Worm (Caenorhabditis elegans) whole organism, mixed stage, embryonic: ENCODE data around the gene srxa-8.

Experiments used
- blmp-1 ChIP-seq: fragments of 150-350 bp; optimal IDR thresholded peaks from 2 replicates; lab custom pipeline; 2014; ENCODE audit warnings: missing biosample characterization, missing genetic modification characterization
- lsy-2 ChIP-seq: fragments of 150-350 bp; optimal IDR thresholded peaks from 2 replicates; lab custom pipeline; 2014; ENCODE audit warnings: missing biosample characterization, missing genetic modification characterization
- unc-62 ChIP-seq: fragments of 150-350 bp; optimal IDR thresholded peaks from 2 replicates; lab custom pipeline; 2014; ENCODE audit warnings: missing biosample characterization, missing genetic modification reagents, missing genetic modification characterization
- zip-8 ChIP-seq: fragments of 150-350 bp; optimal IDR thresholded peaks from 2 replicates; lab custom pipeline; 2014; ENCODE audit warnings: missing biosample characterization, missing genetic modification characterization

DNA sequence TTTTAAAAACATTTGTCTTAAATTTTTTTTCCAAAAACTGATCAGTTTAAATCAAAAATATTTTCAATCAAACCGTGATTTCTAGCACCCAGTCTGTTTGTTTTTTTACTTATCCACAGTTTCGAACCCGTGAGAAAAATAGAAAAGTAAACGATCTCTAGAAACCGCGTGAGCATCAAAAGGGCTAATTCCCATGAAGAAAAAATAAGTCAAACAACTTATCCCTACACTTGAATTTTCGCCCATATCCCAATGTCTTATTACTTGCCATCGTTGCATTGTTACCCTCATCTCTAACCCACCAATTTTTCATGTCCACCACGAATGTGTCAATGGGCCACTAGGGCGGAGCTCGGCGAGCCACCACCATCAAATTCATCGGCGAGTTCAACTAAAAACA, 29.1 kb upstream of the srxa-8 start, which contains the start of gene ptr-24:
- no peak for TF ChIP-seq lsy-2 (tag; lab: Kevin White, UChicago)
- no peak for TF ChIP-seq zip-8 (tag; lab: Kevin White, UChicago)
- TF ChIP-seq unc-62 (GFP tag; lab: Kevin White, UChicago), result no peak
- TF ChIP-seq blmp-1 (tag; lab: Kevin White, UChicago), result no peak
